Fruit fly (Drosophila melanogaster) whole organism, embryonic: ENCODE data around the gene Mzt1.

ENCODE experiments used
- Asciz ChIP-seq: fragments of 200-800 bp; sonication (Bioruptor generic); optimal IDR thresholded peaks from 2 replicates; lab custom pipeline; 2017; ENCODE audit warnings: missing biosample characterization, mild to moderate bottlenecking, missing genetic modification characterization, missing genetic modification reagents
- Atf6 ChIP-seq: fragments of 200-800 bp; sonication (Bioruptor generic); IDR thresholded peaks from 2 replicates; pipeline ENCODE4 v1.3.6; 2022; ENCODE audit warnings: missing biosample characterization, missing genetic modification characterization
- CG10321 ChIP-seq: fragments of 200-800 bp; sonication (Bioruptor generic); IDR thresholded peaks from 2 replicates; pipeline ENCODE4 v1.3.6; 2022; ENCODE audit warnings: missing biosample characterization, missing genetic modification characterization
- CG10543 ChIP-seq: fragments of 200-800 bp; sonication (Bioruptor generic); optimal IDR thresholded peaks from 3 replicates; lab custom pipeline; 2017; ENCODE audit warnings: missing biosample characterization, mild to moderate bottlenecking, missing genetic modification characterization, moderate library complexity
- CG11093 ChIP-seq: fragments of 200-800 bp; sonication (Bioruptor generic); IDR thresholded peaks from 3 replicates; pipeline ENCODE4 v1.3.6; 2022; ENCODE audit warnings: missing biosample characterization, missing genetic modification characterization
- CG13287 ChIP-seq: fragments of 200-800 bp; sonication (Bioruptor generic); IDR thresholded peaks from 2 replicates; pipeline ENCODE4 v1.3.6; 2022; ENCODE audit warnings: missing biosample characterization, missing genetic modification characterization; ENCODE audit not compliant: partially characterized antibody
- CG2875 ChIP-seq: fragments of 200-800 bp; sonication (Bioruptor generic); optimal IDR thresholded peaks from 2 replicates; lab custom pipeline; 2017; ENCODE audit warnings: missing biosample characterization, mild to moderate bottlenecking, missing genetic modification characterization, missing genetic modification reagents
- CG3281 ChIP-seq: fragments of 200-800 bp; sonication (Bioruptor generic); optimal IDR thresholded peaks from 3 replicates; lab custom pipeline; 2017; ENCODE audit warnings: missing biosample characterization, mild to moderate bottlenecking, missing genetic modification characterization
- CG34224 ChIP-seq: fragments of 200-800 bp; sonication (Bioruptor generic); IDR thresholded peaks from 3 replicates; pipeline ENCODE4 v1.3.6; 2022; ENCODE audit warnings: missing biosample characterization, missing genetic modification characterization; ENCODE audit not compliant: partially characterized antibody
- CG34422 ChIP-seq: fragments of 200-800 bp; sonication (Bioruptor generic); IDR thresholded peaks from 3 replicates; pipeline ENCODE4 v1.3.6; 2022; ENCODE audit warnings: missing biosample characterization, missing genetic modification characterization
- CG5245 ChIP-seq: fragments of 200-800 bp; sonication (Bioruptor generic); optimal IDR thresholded peaks from 3 replicates; lab custom pipeline; 2016; ENCODE audit warnings: missing biosample characterization, missing genetic modification characterization
- CG6272 ChIP-seq: fragments of 200-800 bp; sonication (Bioruptor generic); IDR thresholded peaks from 2 replicates; pipeline ENCODE4 v1.3.6; 2022; ENCODE audit warnings: missing biosample characterization, missing genetic modification characterization
- CG6854 ChIP-seq: fragments of 200-800 bp; sonication (Bioruptor generic); optimal IDR thresholded peaks from 3 replicates; lab custom pipeline; 2017; ENCODE audit warnings: missing biosample characterization, mild to moderate bottlenecking, missing genetic modification characterization
- CG7556 ChIP-seq: fragments of 200-800 bp; sonication (Bioruptor generic); optimal IDR thresholded peaks from 2 replicates; lab custom pipeline; 2017; ENCODE audit warnings: missing biosample characterization, mild to moderate bottlenecking, missing genetic modification characterization
- CG8478 ChIP-seq: fragments of >200 bp; optimal IDR thresholded peaks from 2 replicates; lab custom pipeline; 2018
- CG9817 ChIP-seq: fragments of 200-800 bp; sonication (Bioruptor generic); optimal IDR thresholded peaks from 2 replicates; lab custom pipeline; 2018; ENCODE audit warnings: missing biosample characterization, mild to moderate bottlenecking, missing genetic modification characterization, moderate library complexity
- Dll ChIP-seq: fragments of 200-800 bp; sonication (Bioruptor generic); IDR thresholded peaks from 4 replicates; pipeline ENCODE4 v1.3.6; 2022; ENCODE audit warnings: missing biosample characterization, missing genetic modification characterization; ENCODE audit not compliant: partially characterized antibody
- Dp ChIP-seq: fragments of 200-800 bp; sonication (Bioruptor generic); optimal IDR thresholded peaks from 2 replicates; lab custom pipeline; 2018; ENCODE audit warnings: missing biosample characterization, mild to moderate bottlenecking, missing genetic modification characterization, moderate library complexity
- Gsc ChIP-seq: fragments of 200-800 bp; sonication (Bioruptor generic); IDR thresholded peaks from 2 replicates; pipeline ENCODE4 v1.3.6; 2022; ENCODE audit warnings: missing biosample characterization, missing genetic modification characterization
- Hr78 ChIP-seq, 2 experiments: fragments of 200-800 bp in 1 of 2; fragments of >200 bp in 1 of 2; sonication (Bioruptor generic) in 1 of 2; optimal IDR thresholded peaks; 2 replicates each; lab custom pipeline; 2017 to 2019; ENCODE audit warnings: missing biosample characterization in 2 of 2, missing genetic modification characterization in 2 of 2, mild to moderate bottlenecking in 1 of 2, moderate library complexity in 1 of 2
- Sin3A ChIP-seq: fragments of >200 bp; optimal IDR thresholded peaks from 2 replicates; lab custom pipeline; 2018
- Sry-δ ChIP-seq: fragments of 200-800 bp; sonication (Bioruptor generic); optimal IDR thresholded peaks from 2 replicates; lab custom pipeline; 2016; ENCODE audit warnings: missing biosample characterization, missing genetic modification characterization
- Stat92E ChIP-seq, 3 experiments: fragments of >200 bp in 2 of 3; fragments of 200-800 bp in 1 of 3; sonication (Bioruptor generic) in 1 of 3; optimal IDR thresholded peaks; 2 replicates each; lab custom pipeline; 2017 to 2019; ENCODE audit warnings: missing biosample characterization in 3 of 3, missing genetic modification characterization in 3 of 3, mild to moderate bottlenecking in 1 of 3, moderate library complexity in 1 of 3
- Xrp1 ChIP-seq: fragments of 200-800 bp; sonication (Bioruptor generic); IDR thresholded peaks from 2 replicates; pipeline ENCODE4 v1.3.6; 2022; ENCODE audit warnings: missing biosample characterization, missing genetic modification characterization
- amos ChIP-seq: fragments of 200-800 bp; sonication (Bioruptor generic); IDR thresholded peaks from 2 replicates; pipeline ENCODE4 v1.3.6; 2022; ENCODE audit warnings: missing biosample characterization, missing genetic modification characterization; ENCODE audit not compliant: partially characterized antibody
- ato ChIP-seq: fragments of 200-800 bp; sonication (Bioruptor generic); IDR thresholded peaks from 2 replicates; pipeline ENCODE4 v1.3.6; 2022; ENCODE audit warnings: missing biosample characterization, missing genetic modification characterization; ENCODE audit not compliant: partially characterized antibody
- bbx ChIP-seq: fragments of 200-800 bp; sonication (Bioruptor generic); IDR thresholded peaks from 2 replicates; pipeline ENCODE4 v1.3.6; 2022; ENCODE audit warnings: missing biosample characterization, missing genetic modification characterization; ENCODE audit not compliant: partially characterized antibody
- cg ChIP-seq: fragments of 200-800 bp; sonication (Bioruptor generic); optimal IDR thresholded peaks from 3 replicates; lab custom pipeline; 2019; ENCODE audit warnings: missing biosample characterization, mild to moderate bottlenecking, missing genetic modification characterization, moderate library complexity
- chinmo ChIP-seq: fragments of 200-800 bp; sonication (Bioruptor generic); IDR thresholded peaks from 4 replicates; pipeline ENCODE4 v1.3.6; 2022; ENCODE audit warnings: missing biosample characterization, missing genetic modification characterization; ENCODE audit not compliant: partially characterized antibody
- emc ChIP-seq: fragments of 200-800 bp; sonication (Bioruptor generic); optimal IDR thresholded peaks from 2 replicates; lab custom pipeline; 2016; ENCODE audit warnings: missing biosample characterization, missing genetic modification characterization
- gem ChIP-seq: fragments of 200-800 bp; sonication (Bioruptor generic); optimal IDR thresholded peaks from 2 replicates; lab custom pipeline; 2019; ENCODE audit warnings: missing biosample characterization, mild to moderate bottlenecking, missing genetic modification characterization, moderate library complexity
- gsb-n ChIP-seq: fragments of 200-800 bp; sonication (Bioruptor generic); optimal IDR thresholded peaks from 3 replicates; lab custom pipeline; 2018; ENCODE audit warnings: missing biosample characterization, mild to moderate bottlenecking, missing genetic modification characterization
- inv ChIP-seq: fragments of 200-800 bp; sonication (Bioruptor generic); IDR thresholded peaks from 2 replicates; pipeline ENCODE4 v1.3.6; 2022; ENCODE audit warnings: missing biosample characterization, missing genetic modification characterization; ENCODE audit not compliant: partially characterized antibody
- kah ChIP-seq: fragments of 200-800 bp; sonication (Bioruptor generic); optimal IDR thresholded peaks from 2 replicates; lab custom pipeline; 2018; ENCODE audit warnings: missing biosample characterization, mild to moderate bottlenecking, missing genetic modification characterization
- ken ChIP-seq: fragments of 200-800 bp; sonication (Bioruptor generic); IDR thresholded peaks from 3 replicates; pipeline ENCODE4 v1.3.6; 2022; ENCODE audit warnings: missing biosample characterization, missing genetic modification characterization
- lab ChIP-seq: fragments of 200-800 bp; sonication (Bioruptor generic); optimal IDR thresholded peaks from 3 replicates; lab custom pipeline; 2017; ENCODE audit warnings: missing biosample characterization, missing genetic modification characterization, mild to moderate bottlenecking, moderate library complexity, missing genetic modification reagents
- lov ChIP-seq, 2 experiments: fragments of 200-800 bp in 1 of 2; fragments of >200 bp in 1 of 2; sonication (Bioruptor generic) in 1 of 2; IDR thresholded peaks in 1 of 2; optimal IDR thresholded peaks in 1 of 2; 2 replicates in 1 of 2; 3 replicates in 1 of 2; pipeline versions ENCODE4 v1.3.6 to Lab custom; 2017 to 2022; ENCODE audit warnings: missing biosample characterization in 1 of 2, missing genetic modification characterization in 1 of 2
- p53 ChIP-seq: fragments of 200-800 bp; sonication (Bioruptor generic); optimal IDR thresholded peaks from 2 replicates; lab custom pipeline; 2016; ENCODE audit warnings: missing biosample characterization, missing genetic modification characterization
- scrt ChIP-seq: fragments of 200-800 bp; sonication (Bioruptor generic); optimal IDR thresholded peaks from 2 replicates; lab custom pipeline; 2018; ENCODE audit warnings: missing biosample characterization, mild to moderate bottlenecking, missing genetic modification characterization, moderate library complexity
- sens ChIP-seq: fragments of 200-800 bp; sonication (Bioruptor generic); peaks from one replicate; lab custom pipeline; 2016; ENCODE audit warnings: missing biosample characterization, missing genetic modification characterization
- shn ChIP-seq: fragments of 200-800 bp; sonication (Bioruptor generic); optimal IDR thresholded peaks from 3 replicates; lab custom pipeline; 2016; ENCODE audit warnings: missing biosample characterization, missing genetic modification characterization
- sna ChIP-seq: fragments of 200-800 bp; sonication (Bioruptor generic); IDR thresholded peaks from 2 replicates; pipeline ENCODE4 v1.3.6; 2022; ENCODE audit warnings: missing biosample characterization, missing genetic modification characterization; ENCODE audit not compliant: partially characterized antibody
- sqz ChIP-seq: fragments of 200-800 bp; sonication (Bioruptor generic); optimal IDR thresholded peaks from 3 replicates; lab custom pipeline; 2018; ENCODE audit warnings: missing biosample characterization, mild to moderate bottlenecking, missing genetic modification characterization
- ssp ChIP-seq: fragments of 200-800 bp; sonication (Bioruptor generic); IDR thresholded peaks from 2 replicates; pipeline ENCODE4 v1.3.6; 2022; ENCODE audit warnings: missing biosample characterization, missing genetic modification characterization
- toy ChIP-seq: fragments of 200-800 bp; sonication (Bioruptor generic); IDR thresholded peaks from 2 replicates; pipeline ENCODE4 v1.3.6; 2022; ENCODE audit warnings: missing biosample characterization, missing genetic modification characterization
- trem ChIP-seq: fragments of 200-800 bp; optimal IDR thresholded peaks from 3 replicates; lab custom pipeline; 2019; ENCODE audit warnings: missing biosample characterization, mild to moderate bottlenecking, missing genetic modification characterization, moderate library complexity
- trh ChIP-seq: fragments of 200-800 bp; sonication (Bioruptor generic); optimal IDR thresholded peaks from 2 replicates; lab custom pipeline; 2016; ENCODE audit warnings: missing biosample characterization, missing genetic modification characterization
- unpg ChIP-seq: fragments of 200-800 bp; sonication (Bioruptor generic); optimal IDR thresholded peaks from 3 replicates; lab custom pipeline; 2018; ENCODE audit warnings: missing biosample characterization, mild to moderate bottlenecking, missing genetic modification characterization, moderate library complexity

Mzt1 gene

DNA sequence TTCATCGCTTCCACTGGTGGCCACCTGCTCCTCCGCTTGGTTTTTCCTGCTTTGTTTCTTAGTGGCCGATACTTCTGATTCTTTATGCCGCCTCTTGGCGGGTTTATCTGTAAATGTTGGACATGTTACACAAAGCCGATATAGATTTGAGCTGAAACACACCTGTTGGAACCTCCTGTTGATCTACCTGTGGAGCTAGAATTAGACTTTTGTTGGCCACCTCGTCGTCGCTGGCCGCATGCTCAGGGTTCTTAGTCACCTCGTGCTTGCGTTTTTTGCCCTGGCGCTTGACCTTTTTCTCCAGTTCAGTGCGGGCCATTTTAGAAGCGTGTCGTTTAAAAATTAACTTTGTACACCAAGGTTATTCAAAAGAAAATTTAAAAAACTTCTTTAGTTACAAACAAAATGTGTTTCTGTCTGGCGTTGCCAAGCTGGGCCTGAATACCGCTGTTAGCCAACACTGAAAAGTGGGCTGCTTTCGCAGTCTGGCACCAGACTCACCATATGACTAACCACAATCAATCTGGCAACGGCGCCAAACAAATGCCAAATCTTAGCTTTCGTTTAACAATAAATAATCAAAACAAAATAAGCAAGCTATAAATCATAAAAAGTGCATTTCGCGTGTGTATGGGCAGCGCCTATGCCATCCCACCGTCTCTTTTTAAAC lies 11.8 kb upstream of the Mzt1 start, which contains the start of the genes CG15877 and Svil:
Gene CG15877 (minus strand): TSS at position 443 of the 670 bp plus-strand sequence.
Gene Svil (plus strand): TSS at position 542 of the 670 bp plus-strand sequence.
- TF ChIP-seq ssp (GFP tag; lab: Robert Waterston, UW) (no peak), emc (GFP tag; lab: Kevin White, UChicago) (no peak), shn (GFP tag; lab: Kevin White, UChicago) (no peak), gsb-n (tag; lab: Kevin White, UChicago) (no peak), Hr78 (GFP tag; optimal IDR thresholded peaks at IDR 0.05; lab: Kevin White, UChicago) (no peak), kah (peak; percentile 4), Xrp1 (GFP tag; lab: Robert Waterston, UW) (peak; percentile 48), CG2875 (GFP tag; lab: Kevin White, UChicago) (no peak), amos (GFP tag; lab: Robert Waterston, UW) (no peak), CG3281 (GFP tag; lab: Kevin White, UChicago) (no peak), CG9817 (tag; lab: Kevin White, UChicago) (no peak), Dll (0 out of 4 replicates have a peak, but pooled peaks have one; percentile 41), Stat92E (GFP tag; optimal IDR thresholded peaks at IDR 0.05; lab: Kevin White, UChicago) (no peak), CG10321 (GFP tag; lab: Robert Waterston, UW) (no peak), inv (no peak), Dp (peak; percentile 58), lov (optimal IDR thresholded peaks at IDR 0.05; lab: Kevin White, UChicago) (no peak), lov (GFP tag; IDR thresholded peaks at IDR 0.05; lab: Robert Waterston, UW) (no peak), CG5245 (no peak), bbx (peak; percentile 23; the same call in 1 of the 2 replicates), CG6272 (GFP tag; lab: Robert Waterston, UW) (no peak), CG7556 (GFP tag; lab: Kevin White, UChicago) (no peak), sqz (GFP tag; lab: Kevin White, UChicago) (no peak), lab (GFP tag; lab: Kevin White, UChicago) (peak; percentile 2), gem (tag; lab: Kevin White, UChicago) (no peak), p53 (GFP tag; lab: Kevin White, UChicago) (no peak), sna (GFP tag; lab: Robert Waterston, UW) (no peak), trh (GFP tag; lab: Kevin White, UChicago) (no peak), Sry-δ (GFP tag; lab: Kevin White, UChicago) (peak; percentile 28), sens (no peak), ato (GFP tag; lab: Robert Waterston, UW) (peak; percentile 45; the same call in 1 of the 2 replicates), scrt (peak; percentile 56), trem (tag; lab: Kevin White, UChicago) (peak; percentile 68), Atf6 (no peak), CG6854 (GFP tag; lab: Kevin White, UChicago) (no peak), unpg (no peak), Sin3A (lab: Kevin White, UChicago) (peak; percentile 76), CG10543 (GFP tag; lab: Kevin White, UChicago) (no peak), CG11093 (GFP tag; lab: Robert Waterston, UW) (no peak), chinmo (GFP tag; lab: Robert Waterston, UW) (no peak), toy (GFP tag; lab: Robert Waterston, UW) (no peak), CG8478 (lab: Kevin White, UChicago) (no peak), Gsc (GFP tag; lab: Robert Waterston, UW) (no peak), CG34224 (GFP tag; lab: Robert Waterston, UW) (no peak), ken (GFP tag; lab: Robert Waterston, UW) (0 out of 3 replicates have a peak, but pooled peaks have one; percentile 9), CG13287 (GFP tag; lab: Robert Waterston, UW) (peak; percentile 66; the same call in 1 of the 2 replicates), cg (GFP tag; lab: Kevin White, UChicago) (no peak), Asciz (GFP tag; lab: Kevin White, UChicago) (no peak), CG34422 (GFP tag; lab: Robert Waterston, UW) (peak; percentile 50; the same call in 2 of the 3 replicates)
